Fruit fly (Drosophila melanogaster) whole organism, prepupa: ENCODE data around the gene Pgant5.

Experiments
- CG3032 ChIP-seq: fragments of 200-800 bp; optimal IDR thresholded peaks from 2 replicates; lab custom pipeline; 2019; ENCODE audit warnings: missing biosample characterization, mild to moderate bottlenecking, missing genetic modification characterization, moderate library complexity
- CG6854 ChIP-seq: fragments of 200-800 bp; sonication (Bioruptor generic); optimal IDR thresholded peaks from 2 replicates; lab custom pipeline; 2017; ENCODE audit warnings: missing biosample characterization, mild to moderate bottlenecking, missing genetic modification characterization
- CG8319 ChIP-seq: fragments of 200-800 bp; sonication (Bioruptor generic); optimal IDR thresholded peaks from 3 replicates; lab custom pipeline; 2016; ENCODE audit warnings: missing biosample characterization, missing genetic modification characterization
- Ets96B ChIP-seq: fragments of 200-800 bp; optimal IDR thresholded peaks from 2 replicates; lab custom pipeline; 2019; ENCODE audit warnings: missing biosample characterization, mild to moderate bottlenecking, missing genetic modification characterization, moderate library complexity
- achi ChIP-seq: fragments of 200-800 bp; sonication (Bioruptor generic); optimal IDR thresholded peaks from 3 replicates; lab custom pipeline; 2016; ENCODE audit warnings: missing biosample characterization, missing genetic modification characterization
- topi ChIP-seq: fragments of 200-800 bp; sonication (Bioruptor generic); optimal IDR thresholded peaks from 3 replicates; lab custom pipeline; 2016; ENCODE audit warnings: missing biosample characterization, missing genetic modification characterization

DNA sequence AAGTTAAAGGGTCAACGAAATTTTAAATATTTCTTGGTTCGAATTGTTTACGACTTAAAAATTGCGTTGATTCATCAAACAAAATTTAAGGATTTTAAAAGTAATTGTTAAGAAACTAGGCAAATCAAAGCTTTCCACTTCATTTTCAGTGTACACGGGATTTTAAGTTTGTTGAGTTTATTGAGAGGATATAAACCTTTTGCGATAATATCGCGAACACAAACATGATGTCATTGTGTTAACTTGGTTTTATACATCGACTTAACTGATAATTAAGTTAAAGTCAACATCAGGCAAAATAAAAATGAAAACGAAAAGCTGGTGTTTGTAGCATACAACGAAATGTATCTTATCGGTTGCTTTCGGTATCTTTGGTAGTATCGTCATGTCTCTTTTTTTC lies 23.7 kb upstream of the Pgant5 start:
- no peak for TF ChIP-seq achi
- no peak for TF ChIP-seq CG3032 (tag; lab: Kevin White, UChicago)
- no peak for TF ChIP-seq CG6854 (GFP tag; lab: Kevin White, UChicago)
- TF ChIP-seq topi: no peak
- no peak for TF ChIP-seq Ets96B
- TF ChIP-seq CG8319 (GFP tag; lab: Kevin White, UChicago): no peak
